Worm (Caenorhabditis elegans) whole organism, L2 larva: ENCODE data around the gene C49F8.14.

Experiments used
- R02D3.7 ChIP-seq: fragments of 150-350 bp; optimal IDR thresholded peaks from 2 replicates; lab custom pipeline; 2014; ENCODE audit warnings: missing biosample characterization, missing genetic modification characterization
- alr-1 ChIP-seq: fragments of 150-350 bp; optimal IDR thresholded peaks from 2 replicates; lab custom pipeline; 2014; ENCODE audit warnings: missing biosample characterization, missing genetic modification characterization
- ceh-82 ChIP-seq: fragments of 150-350 bp; optimal IDR thresholded peaks from 2 replicates; lab custom pipeline; 2014; ENCODE audit warnings: missing biosample characterization, missing genetic modification characterization
- crh-2 ChIP-seq: sonication (generic microtip); optimal IDR thresholded peaks from 2 replicates; lab custom pipeline; 2017; ENCODE audit warnings: missing biosample characterization, missing genetic modification characterization
- egl-27 ChIP-seq: sonication (generic microtip); optimal IDR thresholded peaks from 3 replicates; lab custom pipeline; 2017; ENCODE audit warnings: missing biosample characterization, missing genetic modification reagents, missing genetic modification characterization
- lsy-2 ChIP-seq, 2 experiments: fragments of 150-350 bp in 1 of 2; sonication (generic microtip) in 1 of 2; optimal IDR thresholded peaks; 2 replicates each; lab custom pipeline; 2014 to 2017; ENCODE audit warnings: missing biosample characterization in 2 of 2, missing genetic modification characterization in 2 of 2
- nhr-6 ChIP-seq: fragments of 150-350 bp; optimal IDR thresholded peaks from 2 replicates; lab custom pipeline; 2014; ENCODE audit warnings: missing biosample characterization, missing genetic modification characterization
- peb-1 ChIP-seq: fragments of 150-350 bp; optimal IDR thresholded peaks from 2 replicates; lab custom pipeline; 2014; ENCODE audit warnings: missing biosample characterization, missing genetic modification characterization
- unc-62 ChIP-seq: fragments of 150-350 bp; optimal IDR thresholded peaks from 2 replicates; lab custom pipeline; 2014; ENCODE audit warnings: missing biosample characterization, missing genetic modification reagents, missing genetic modification characterization
- ztf-1 ChIP-seq: fragments of 200-800 bp; sonication (Bioruptor generic); conservative IDR thresholded peaks from 2 replicates; pipeline ENCODE4 v1.3.6; 2022; ENCODE audit warnings: missing genetic modification characterization, missing compliant biosample characterization
- ztf-11 ChIP-seq: sonication (generic microtip); optimal IDR thresholded peaks from 2 replicates; lab custom pipeline; 2017; ENCODE audit warnings: missing biosample characterization, missing genetic modification characterization

- TF ChIP-seq nhr-6 (tag; lab: Kevin White, UChicago) (no peak), ceh-82 (no peak), lsy-2 (tag; optimal IDR thresholded peaks at IDR 0.05; lab: Kevin White, UChicago) (no peak), R02D3.7 (tag; lab: Kevin White, UChicago) (no peak), egl-27 (tag; lab: Kevin White, UChicago) (no peak), unc-62 (GFP tag; lab: Kevin White, UChicago) (no peak), crh-2 (no peak), alr-1 (tag; lab: Kevin White, UChicago) (no peak), ztf-11 (tag; lab: Kevin White, UChicago) (no peak), ztf-1 (GFP tag; lab: Robert Waterston, UW) (no peak), peb-1 (tag; lab: Kevin White, UChicago) (no peak)
Measured at ce11 chrX:13387497-13387953, 10.8 kb upstream of the C49F8.14 start, which contains the start of gene C49F8.3.
